Fruit fly (Drosophila melanogaster) whole organism, larva: ENCODE data around the gene CG42556.
A peak's percentile ranks its signal among the peaks of the same experiment; 100 is the strongest.

Experiments used
- noc ChIP-seq: fragments of 200-800 bp; sonication (Bioruptor generic); optimal IDR thresholded peaks from 3 replicates; lab custom pipeline; 2019; ENCODE audit warnings: missing biosample characterization, mild to moderate bottlenecking, missing genetic modification characterization, moderate library complexity

Gene CG42556

dm6 chr2L:16889608-16890007, at the start of gene CG42556:
TSS of gene CG42556 (plus strand) at chr2L:16889908.
- TF ChIP-seq noc (tag; lab: Kevin White, UChicago) = no peak

DNA sequence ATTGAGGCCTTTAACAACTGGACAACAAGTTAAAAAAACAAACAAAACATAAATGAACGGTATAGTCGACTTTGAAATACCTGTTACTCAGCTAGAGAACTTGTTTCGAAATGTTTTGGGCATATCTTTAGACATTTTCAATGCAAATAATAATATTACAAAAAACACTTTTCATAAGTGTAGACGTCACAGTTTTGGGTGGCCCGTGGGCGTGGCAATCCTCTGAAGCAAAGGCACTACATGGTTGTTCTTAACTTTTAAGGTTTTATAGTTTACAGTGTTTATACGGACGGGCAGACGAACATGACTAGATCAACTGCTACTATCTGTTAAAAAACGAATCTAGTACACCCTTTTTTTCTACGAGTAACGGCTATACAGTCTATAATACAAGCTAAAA, 47.2 kb upstream of the CG42556 start:
- TF ChIP-seq noc (tag; lab: Kevin White, UChicago) = no peak

DNA sequence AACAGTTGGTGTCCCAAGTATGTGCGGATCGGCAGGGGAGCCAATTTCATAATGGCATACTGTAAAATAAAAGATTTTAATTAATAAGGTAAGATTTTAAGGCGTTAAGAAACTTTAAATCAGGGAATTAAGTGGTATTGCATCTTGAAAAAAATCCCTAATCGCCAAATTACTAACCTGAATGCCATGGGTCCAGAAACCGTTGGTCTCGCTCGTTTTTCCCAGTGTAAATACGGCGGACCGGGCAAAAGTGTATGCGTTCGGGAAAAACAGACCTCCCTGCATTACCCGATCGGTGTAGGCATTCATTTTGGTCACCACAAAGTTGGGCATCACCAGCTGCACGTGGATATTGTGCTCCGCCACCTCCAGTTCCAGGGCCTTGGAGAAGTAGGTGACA, 46.4 kb upstream of the CG42556 start:
- TF ChIP-seq noc (tag; lab: Kevin White, UChicago) = no peak

DNA sequence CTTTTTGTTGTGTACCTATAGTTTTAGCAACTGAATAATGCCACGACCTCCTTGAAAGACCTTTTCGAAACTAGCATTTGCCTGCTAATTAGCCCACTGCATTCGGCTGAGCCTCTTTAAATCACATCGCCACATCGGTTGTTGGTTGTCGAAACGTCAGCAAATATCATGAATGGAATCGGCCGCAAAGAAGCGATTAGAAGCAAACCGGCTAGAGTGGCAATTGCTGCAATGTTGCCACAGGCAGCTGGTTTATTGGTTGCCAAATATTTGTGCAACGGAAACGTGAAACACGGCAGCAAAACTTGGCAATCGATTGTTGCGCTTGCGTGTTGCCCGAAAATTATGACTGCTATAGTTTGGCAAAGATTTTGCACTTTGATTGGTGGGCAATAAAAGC, 44.5 kb upstream of the CG42556 start:
- no peak for TF ChIP-seq noc (tag; lab: Kevin White, UChicago)

- TF ChIP-seq noc (tag; lab: Kevin White, UChicago) = peak; percentile 55
These were observed 42.9 kb upstream of the CG42556 start for dm6 chr2L:16846742-16847346.

dm6 chr2L:16847948-16848347, 41.8 kb upstream of the CG42556 start:
- no peak for TF ChIP-seq noc (tag; lab: Kevin White, UChicago)

- TF ChIP-seq noc (tag; lab: Kevin White, UChicago) = no peak
These were observed 41.0 kb upstream of the CG42556 start, which contains the start of gene CG13284 for dm6 chr2L:16848670-16849069. TSS of gene CG13284 (minus strand) at chr2L:16848716.

- no peak for TF ChIP-seq noc (tag; lab: Kevin White, UChicago)
These were observed 39.3 kb upstream of the CG42556 start for dm6 chr2L:16850442-16850841.

DNA sequence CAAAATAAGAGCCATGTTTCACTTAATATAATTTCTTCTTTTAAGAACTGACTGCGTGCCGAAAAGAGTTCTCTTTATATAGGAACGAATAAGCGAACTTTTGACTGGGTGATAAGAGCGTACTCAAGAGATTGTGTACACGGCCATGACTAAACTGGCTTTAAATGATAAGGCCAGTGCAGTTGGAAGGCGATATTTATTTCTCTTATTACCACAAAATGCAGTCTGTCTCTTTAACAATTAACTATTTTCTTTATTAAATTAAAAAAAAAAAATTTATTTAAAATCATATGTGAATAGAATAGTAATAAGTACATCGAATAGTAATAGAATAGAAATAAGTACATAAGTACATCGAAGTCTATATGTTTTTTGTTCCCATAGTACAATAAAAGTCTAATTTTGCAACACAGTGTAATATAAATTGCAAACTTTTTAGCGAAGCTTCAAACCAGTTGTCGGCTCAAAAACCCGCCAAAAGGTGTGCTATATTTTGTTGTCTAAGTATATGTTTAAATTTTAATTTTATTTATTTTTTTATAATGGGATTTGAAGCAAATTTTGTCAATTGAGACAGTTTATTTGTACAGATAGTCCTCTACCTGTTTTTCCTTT, 37.3 kb upstream of the CG42556 start, which contains the start of gene CG31810:
TSS of gene CG31810 (minus strand) at position 51 of the 615 bp plus-strand sequence.
- TF ChIP-seq noc (tag; lab: Kevin White, UChicago) = no peak

dm6 chr2L:16857131-16857530, 32.6 kb upstream of the CG42556 start:
- no peak for TF ChIP-seq noc (tag; lab: Kevin White, UChicago)

- peak; percentile 52 for TF ChIP-seq noc (tag; lab: Kevin White, UChicago)
These were observed 32.0 kb upstream of the CG42556 start for dm6 chr2L:16857665-16858064.

- no peak for TF ChIP-seq noc (tag; lab: Kevin White, UChicago)
These were observed 31.2 kb upstream of the CG42556 start, which contains the start of gene CG31809 for dm6 chr2L:16858466-16859007. TSS of gene CG31809 (minus strand) at chr2L:16858714.

DNA sequence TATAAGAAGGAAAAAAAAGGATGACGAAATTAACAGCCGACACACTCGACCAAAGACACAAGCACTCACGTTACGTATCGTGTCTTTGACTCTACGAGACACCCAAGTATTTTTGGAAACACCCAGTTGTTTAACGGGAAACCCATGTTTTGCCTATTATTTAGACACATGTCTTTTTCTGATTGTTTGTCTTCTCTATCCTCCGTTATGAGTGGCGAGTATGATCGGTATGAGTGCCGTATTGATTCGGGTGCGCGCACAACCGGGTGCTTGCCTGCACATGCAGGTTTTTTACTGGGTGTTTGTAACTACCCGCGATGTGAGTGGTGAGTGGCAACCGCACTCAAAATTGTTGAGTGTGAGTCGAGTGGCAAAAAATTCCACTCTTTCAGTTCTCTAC, 30.6 kb upstream of the CG42556 start:
- TF ChIP-seq noc (tag; lab: Kevin White, UChicago) = no peak

dm6 chr2L:16859566-16859965, 30.1 kb upstream of the CG42556 start:
- no peak for TF ChIP-seq noc (tag; lab: Kevin White, UChicago)

DNA sequence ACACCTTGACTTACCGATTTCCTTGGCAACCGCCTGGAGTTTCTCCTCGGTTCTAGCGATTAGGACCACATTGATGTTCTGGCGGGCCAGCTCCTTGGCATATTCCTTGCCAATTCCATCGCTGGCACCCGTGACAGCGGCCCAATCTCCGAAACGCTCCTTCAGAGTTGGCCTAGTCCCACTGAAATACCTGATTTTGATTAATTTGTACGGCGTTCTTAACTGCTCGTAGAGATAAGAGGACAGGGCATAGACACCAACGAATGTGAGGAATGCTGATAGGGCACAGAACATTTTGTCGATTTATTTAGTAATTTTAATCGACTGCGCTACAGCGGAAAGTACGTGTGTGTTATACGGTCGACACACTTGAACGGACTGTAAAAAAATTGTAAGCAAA, 28.6 kb upstream of the CG42556 start, which contains the start of gene CG6012:
TSS of gene CG6012 (minus strand) at position 364 of the 400 bp plus-strand sequence.
- TF ChIP-seq noc (tag; lab: Kevin White, UChicago) = no peak

dm6 chr2L:16862526-16862925, 27.2 kb upstream of the CG42556 start:
- no peak for TF ChIP-seq noc (tag; lab: Kevin White, UChicago)

DNA sequence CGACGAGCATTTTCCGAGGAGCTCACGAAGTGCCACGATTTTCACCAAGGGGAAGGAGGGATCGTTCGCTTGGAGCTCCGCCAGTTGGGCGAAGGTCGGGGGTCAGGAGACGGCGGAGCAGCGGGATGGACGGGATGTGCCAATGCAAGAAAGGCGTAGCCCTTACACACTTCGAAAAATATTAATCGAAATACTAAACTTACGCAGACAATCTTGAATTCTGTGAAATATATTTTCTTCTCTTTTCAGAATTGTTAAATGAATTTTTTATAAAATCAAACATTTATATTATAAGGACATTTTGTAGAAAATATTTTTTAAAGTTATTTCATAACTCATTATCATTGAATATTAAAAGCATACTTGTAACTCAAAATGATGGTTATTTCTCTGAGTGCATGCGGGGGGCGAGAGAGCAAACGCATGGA, 20.8 kb upstream of the CG42556 start:
- TF ChIP-seq noc (tag; lab: Kevin White, UChicago) = no peak
